Fruit fly (Drosophila melanogaster): ENCODE measurements around the gene elav.
A peak's percentile ranks its signal among the peaks of the same experiment; 100 is the strongest.

Gene elav

dm6 chrX:493445-494190 lies 29.4 kb downstream of the elav start, which contains the start of gene CG17896 (continued):
- TF ChIP-seq CG31441 (GFP tag; IDR thresholded peaks at IDR 0.05) (peak; percentile 92), CG17328 (GFP tag; IDR thresholded peaks at IDR 0.05) (peak; percentile 96), H15 (GFP tag; IDR thresholded peaks at IDR 0.05) (peak; percentile 97), cwo (GFP tag; optimal IDR thresholded peaks at IDR 0.05) (peak; percentile 96), D19A (tag; optimal IDR thresholded peaks at IDR 0.05) (peak; percentile 99), Oaz (GFP tag; IDR thresholded peaks at IDR 0.05) (peak; percentile 96), CG6175 (GFP tag; IDR thresholded peaks at IDR 0.05) (peak; percentile 98), CG6254 (GFP tag; optimal IDR thresholded peaks at IDR 0.05) (peak; percentile 86), CG8359 (GFP tag; optimal IDR thresholded peaks at IDR 0.05; ENCODE audit: borderline replicate concordance) (peak; percentile 80), CG15514 (GFP tag; optimal IDR thresholded peaks at IDR 0.05) (peak; percentile 94), CG33213 (GFP tag; optimal IDR thresholded peaks at IDR 0.05) (peak; percentile 98), ken (GFP tag; IDR thresholded peaks at IDR 0.05) (peak; percentile 96), dan (GFP tag; IDR thresholded peaks at IDR 0.05) (peak; percentile 73; the same call in 1 of the 2 replicates), Pdp1 (GFP tag; optimal IDR thresholded peaks at IDR 0.05) (peak; percentile 97 to 99), Sry-δ (GFP tag; optimal IDR thresholded peaks at IDR 0.05) (peak; percentile 75), CG12219 (GFP tag; optimal IDR thresholded peaks at IDR 0.05) (peak; percentile 98), CG8281 (tag; optimal IDR thresholded peaks at IDR 0.05) (peak; percentile 85), gsb-n (tag; optimal IDR thresholded peaks at IDR 0.05) (peak; percentile 88), chm (GFP tag; IDR thresholded peaks at IDR 0.05) (peak; percentile 96), HLHmδ (GFP tag; optimal IDR thresholded peaks at IDR 0.05) (no peak), Dref (GFP tag; IDR thresholded peaks at IDR 0.05) (peak; percentile 53), Deaf1 (tag; optimal IDR thresholded peaks at IDR 0.05) (peak; percentile 80), HmgD (GFP tag; optimal IDR thresholded peaks at IDR 0.05) (peak; percentile 98), jigr1 (GFP tag; IDR thresholded peaks at IDR 0.05) (peak; percentile 95), abd-A (tag; optimal IDR thresholded peaks at IDR 0.05) (peak; percentile 73), mirr (GFP tag; optimal IDR thresholded peaks at IDR 0.05) (peak; percentile 98), Sry-β (GFP tag; optimal IDR thresholded peaks at IDR 0.05) (no peak), CG10979 (tag; optimal IDR thresholded peaks at IDR 0.05) (peak; percentile 90), Lhr (GFP tag; optimal IDR thresholded peaks at IDR 0.05) (peak; percentile 80), Ravus (GFP tag; IDR thresholded peaks at IDR 0.05) (peak; percentile 96), lab (GFP tag; optimal IDR thresholded peaks at IDR 0.05) (peak; percentile 99), CG16863 (GFP tag; optimal IDR thresholded peaks at IDR 0.05) (peak; percentile 97), CG11456 (GFP tag; IDR thresholded peaks at IDR 0.05) (peak; percentile 99), peb (GFP tag; IDR thresholded peaks at IDR 0.05) (peak; percentile 92), CG7928 (GFP tag; optimal IDR thresholded peaks at IDR 0.05) (peak; percentile 83), Bgb (GFP tag; IDR thresholded peaks at IDR 0.05; ENCODE audit: partially characterized antibody) (no peak; the same call in 1 of the 2 replicates), tgo (GFP tag; IDR thresholded peaks at IDR 0.05) (peak; percentile 98), pzg (GFP tag; optimal IDR thresholded peaks at IDR 0.05) (peak; percentile 43), CG1602 (GFP tag; optimal IDR thresholded peaks at IDR 0.05) (peak; percentile 96), bowl (GFP tag; IDR thresholded peaks at IDR 0.05) (peak; percentile 94), usp (GFP tag; optimal IDR thresholded peaks at IDR 0.05) (no peak), sc (optimal IDR thresholded peaks at IDR 0.05) (no peak), sc (GFP tag; optimal IDR thresholded peaks at IDR 0.05) (peak; percentile 79), Ptx1 (GFP tag; IDR thresholded peaks at IDR 0.05) (peak; percentile 98), CG16779 (GFP tag; IDR thresholded peaks at IDR 0.05) (peak; percentile 99), fd102C (GFP tag; optimal IDR thresholded peaks at IDR 0.05) (no peak), Ets65A (GFP tag) (peak; percentile 100), CG15073 (GFP tag; optimal IDR thresholded peaks at IDR 0.05) (peak; percentile 81), CG13624 (GFP tag; optimal IDR thresholded peaks at IDR 0.05) (peak; percentile 99), grau (tag; optimal IDR thresholded peaks at IDR 0.05) (peak; percentile 97)

Measured in whole organism, embryonic.